Worm (Caenorhabditis elegans) whole organism, late embryonic: Measurements from ENCODE around the gene srbc-7.

Experiments used
- C08G9.2 ChIP-seq: sonication (generic microtip); optimal IDR thresholded peaks from 2 replicates; lab custom pipeline; 2016; ENCODE audit warnings: mild to moderate bottlenecking, missing genetic modification characterization, moderate library complexity, missing compliant biosample characterization
- C38D4.7 ChIP-seq: fragments of 200-800 bp; sonication (Bioruptor generic); optimal IDR thresholded peaks from 2 replicates; lab custom pipeline; 2018; ENCODE audit warnings: mild to moderate bottlenecking, missing genetic modification characterization, moderate library complexity, missing compliant biosample characterization
- F13H6.1 ChIP-seq: sonication (generic microtip); optimal IDR thresholded peaks from 2 replicates; lab custom pipeline; 2016; ENCODE audit warnings: missing genetic modification characterization, missing compliant biosample characterization
- K02D7.2 ChIP-seq: sonication (generic microtip); optimal IDR thresholded peaks from 2 replicates; lab custom pipeline; 2017; ENCODE audit warnings: mild to moderate bottlenecking, missing genetic modification characterization, missing compliant biosample characterization
- ama-1 ChIP-seq: fragments of 150-350 bp; optimal IDR thresholded peaks from 2 replicates; lab custom pipeline; 2014
- ceh-2 ChIP-seq: sonication (generic microtip); optimal IDR thresholded peaks from 2 replicates; lab custom pipeline; 2016; ENCODE audit warnings: missing genotype, missing genetic modification characterization, missing compliant biosample characterization
- ceh-22 ChIP-seq: sonication (generic microtip); optimal IDR thresholded peaks from 2 replicates; lab custom pipeline; 2017; ENCODE audit warnings: missing biosample characterization, missing genetic modification characterization
- ceh-24 ChIP-seq: sonication (generic microtip); optimal IDR thresholded peaks from 2 replicates; lab custom pipeline; 2016; ENCODE audit warnings: mild to moderate bottlenecking, missing genetic modification characterization, missing compliant biosample characterization
- ceh-30 ChIP-seq: fragments of 150-350 bp; optimal IDR thresholded peaks from 2 replicates; lab custom pipeline; 2014; ENCODE audit warnings: missing biosample characterization, missing genetic modification characterization
- ceh-34 ChIP-seq: sonication (generic microtip); optimal IDR thresholded peaks from 2 replicates; lab custom pipeline; 2016; ENCODE audit warnings: mild to moderate bottlenecking, missing genetic modification characterization, missing compliant biosample characterization
- ceh-45 ChIP-seq: fragments of 200-800 bp; sonication (Bioruptor generic); IDR thresholded peaks from 2 replicates; pipeline ENCODE4 v1.3.6; 2022; ENCODE audit warnings: missing genetic modification reagents, missing genetic modification characterization, missing compliant biosample characterization
- ceh-48 ChIP-seq: sonication (generic microtip); optimal IDR thresholded peaks from 2 replicates; lab custom pipeline; 2016; ENCODE audit warnings: missing genetic modification characterization, inconsistent platforms, missing compliant biosample characterization
- ceh-6 ChIP-seq: fragments of 200-800 bp; sonication (Bioruptor generic); optimal IDR thresholded peaks from 2 replicates; lab custom pipeline; 2018; ENCODE audit warnings: mild to moderate bottlenecking, missing genetic modification characterization, missing compliant biosample characterization
- ceh-9 ChIP-seq: sonication (generic microtip); optimal IDR thresholded peaks from 2 replicates; lab custom pipeline; 2016; ENCODE audit warnings: mild to moderate bottlenecking, missing genetic modification characterization, inconsistent platforms, missing compliant biosample characterization
- elt-4 ChIP-seq: sonication (generic microtip); optimal IDR thresholded peaks from 2 replicates; lab custom pipeline; 2016; ENCODE audit warnings: missing genetic modification characterization, missing compliant biosample characterization
- fax-1 ChIP-seq: sonication (generic microtip); optimal IDR thresholded peaks from 2 replicates; lab custom pipeline; 2016; ENCODE audit warnings: missing genotype, missing genetic modification characterization, missing compliant biosample characterization
- fkh-10 ChIP-seq: fragments of 150-350 bp; optimal IDR thresholded peaks from 2 replicates; lab custom pipeline; 2014; ENCODE audit warnings: missing biosample characterization, missing genetic modification reagents, missing genetic modification characterization
- fkh-6 ChIP-seq: sonication (generic microtip); optimal IDR thresholded peaks from 2 replicates; lab custom pipeline; 2016; ENCODE audit warnings: missing genetic modification characterization, missing compliant biosample characterization
- hlh-13 ChIP-seq: fragments of 200-800 bp; sonication (Bioruptor generic); optimal IDR thresholded peaks from 2 replicates; lab custom pipeline; 2018; ENCODE audit warnings: mild to moderate bottlenecking, missing genetic modification characterization, missing compliant biosample characterization
- hlh-15 ChIP-seq: sonication (generic microtip); optimal IDR thresholded peaks from 2 replicates; lab custom pipeline; 2016; ENCODE audit warnings: missing genetic modification characterization, missing compliant biosample characterization
- lin-11 ChIP-seq: fragments of 200-800 bp; sonication (Bioruptor generic); optimal IDR thresholded peaks from 2 replicates; lab custom pipeline; 2018; ENCODE audit warnings: mild to moderate bottlenecking, missing genetic modification characterization, missing compliant biosample characterization
- madf-2 ChIP-seq: sonication (generic microtip); optimal IDR thresholded peaks from 2 replicates; lab custom pipeline; 2017; ENCODE audit warnings: missing genetic modification characterization, missing compliant biosample characterization
- nfya-1 ChIP-seq: sonication (generic microtip); optimal IDR thresholded peaks from 2 replicates; lab custom pipeline; 2017; ENCODE audit warnings: missing genetic modification characterization, mild to moderate bottlenecking, missing compliant biosample characterization, antibody characterized with exemption, moderate library complexity
- pag-3 ChIP-seq: sonication (generic microtip); optimal IDR thresholded peaks from 2 replicates; lab custom pipeline; 2016; ENCODE audit warnings: missing compliant biosample characterization, missing genetic modification characterization, borderline replicate concordance
- pat-9 ChIP-seq: fragments of 200-800 bp; sonication (Bioruptor generic); optimal IDR thresholded peaks from 2 replicates; lab custom pipeline; 2018; ENCODE audit warnings: mild to moderate bottlenecking, missing genetic modification characterization, moderate library complexity, missing compliant biosample characterization
- pax-1 ChIP-seq: fragments of 150-350 bp; optimal IDR thresholded peaks from 2 replicates; lab custom pipeline; 2014; ENCODE audit warnings: missing biosample characterization, missing genetic modification characterization
- pha-2 ChIP-seq: sonication (generic microtip); optimal IDR thresholded peaks from 2 replicates; lab custom pipeline; 2017; ENCODE audit warnings: mild to moderate bottlenecking, missing genetic modification characterization, missing compliant biosample characterization
- ref-2 ChIP-seq: sonication (generic microtip); optimal IDR thresholded peaks from 2 replicates; lab custom pipeline; 2016; ENCODE audit warnings: missing genetic modification characterization, missing compliant biosample characterization
- sdc-2 ChIP-seq: sonication (generic microtip); optimal IDR thresholded peaks from 2 replicates; lab custom pipeline; 2016; ENCODE audit warnings: missing genotype, missing genetic modification characterization, missing compliant biosample characterization
- sox-2 ChIP-seq: fragments of 200-800 bp; sonication (Bioruptor generic); IDR thresholded peaks from 2 replicates; pipeline ENCODE4 v1.3.6; 2022; ENCODE audit warnings: missing genetic modification reagents, missing genetic modification characterization, missing compliant biosample characterization
- sox-4 ChIP-seq: sonication (generic microtip); optimal IDR thresholded peaks from 2 replicates; lab custom pipeline; 2017; ENCODE audit warnings: mild to moderate bottlenecking, missing genetic modification characterization, inconsistent platforms, missing compliant biosample characterization
- syd-9 ChIP-seq: sonication (generic microtip); optimal IDR thresholded peaks from 2 replicates; lab custom pipeline; 2016; ENCODE audit warnings: mild to moderate bottlenecking, missing genetic modification characterization, moderate library complexity, missing compliant biosample characterization
- tbx-2 ChIP-seq: sonication (generic microtip); optimal IDR thresholded peaks from 2 replicates; lab custom pipeline; 2016; ENCODE audit warnings: missing genetic modification characterization, missing compliant biosample characterization
- tbx-7 ChIP-seq: sonication (generic microtip); optimal IDR thresholded peaks from 2 replicates; lab custom pipeline; 2016; ENCODE audit warnings: missing genotype, missing genetic modification characterization, missing compliant biosample characterization
- unc-42 ChIP-seq: sonication (generic microtip); optimal IDR thresholded peaks from 2 replicates; lab custom pipeline; 2016; ENCODE audit warnings: missing genotype, missing genetic modification characterization, missing compliant biosample characterization
- unc-55 ChIP-seq: sonication (generic microtip); optimal IDR thresholded peaks from 2 replicates; lab custom pipeline; 2017; ENCODE audit warnings: missing biosample characterization, missing genetic modification reagents, missing genetic modification characterization
- unc-86 ChIP-seq: sonication (generic microtip); optimal IDR thresholded peaks from 2 replicates; lab custom pipeline; 2016; ENCODE audit warnings: missing genetic modification characterization, missing compliant biosample characterization

Gene srbc-7

ce11 chrV:7487518-7487917, at the start of gene srbc-7:
srbc-7 (minus strand) TSS chrV:7487618.
- TF ChIP-seq fax-1, result no peak
- TF ChIP-seq tbx-2 (tag; lab: Kevin White, UChicago), result no peak
- TF ChIP-seq ceh-9 (tag; lab: Kevin White, UChicago), result no peak
- TF ChIP-seq unc-42 (tag; lab: Kevin White, UChicago), result no peak
- TF ChIP-seq pha-2 (tag; lab: Kevin White, UChicago), result no peak
- TF ChIP-seq lin-11, result no peak
- TF ChIP-seq tbx-7 (tag; lab: Kevin White, UChicago), result no peak

ce11 chrV:7532947-7533346, 45.5 kb upstream of the srbc-7 start, which contains the start of gene C54F6.3:
C54F6.3 (plus strand) TSS chrV:7533247.
- TF ChIP-seq ama-1 (lab: Kevin White, UChicago) (no peak), ceh-30 (tag; lab: Kevin White, UChicago) (no peak)

ce11 chrV:7529840-7530239, 42.4 kb upstream of the srbc-7 start, which contains the start of gene swt-2:
swt-2 (plus strand) TSS chrV:7530140.
- TF ChIP-seq madf-2 (tag; lab: Kevin White, UChicago), result no peak

- TF ChIP-seq pat-9 (tag; lab: Kevin White, UChicago) (no peak), elt-4 (tag; lab: Kevin White, UChicago) (no peak), ceh-48 (tag; lab: Kevin White, UChicago) (no peak), sox-4 (tag; lab: Kevin White, UChicago) (no peak), fax-1 (no peak), ceh-24 (tag; lab: Kevin White, UChicago) (no peak), syd-9 (tag; lab: Kevin White, UChicago) (no peak), sdc-2 (tag; lab: Kevin White, UChicago) (no peak), lin-11 (no peak), hlh-13 (GFP tag; lab: Kevin White, UChicago) (no peak), hlh-15 (tag; lab: Kevin White, UChicago) (no peak), fkh-6 (no peak), unc-55 (GFP tag; lab: Kevin White, UChicago) (no peak)
- TF ChIP-seq, all 69 proteins: peak for 0
Measured at ce11 chrV:7528816-7529215, 41.4 kb upstream of the srbc-7 start, which contains the start of gene C54F6.5. C54F6.5 (plus strand) TSS chrV:7529116.

ce11 chrV:7527153-7527552, 39.7 kb upstream of the srbc-7 start, which contains the start of gene C54F6.17:
C54F6.17 (plus strand) TSS chrV:7527453.
- TF ChIP-seq unc-86 (tag; lab: Kevin White, UChicago), result no peak
- TF ChIP-seq ceh-2 (tag; lab: Kevin White, UChicago), result no peak
- TF ChIP-seq ceh-22 (tag; lab: Kevin White, UChicago), result no peak
- TF ChIP-seq pag-3 (tag; lab: Kevin White, UChicago), result no peak
- no peak for TF ChIP-seq tbx-7 (tag; lab: Kevin White, UChicago)
- TF ChIP-seq unc-42 (tag; lab: Kevin White, UChicago), result no peak
- no peak for TF ChIP-seq ceh-34 (tag; lab: Kevin White, UChicago)
- TF ChIP-seq K02D7.2 (tag; lab: Kevin White, UChicago), result no peak
- TF ChIP-seq fkh-10, result no peak
- TF ChIP-seq sox-4 (tag; lab: Kevin White, UChicago), result no peak
- no peak for TF ChIP-seq pha-2 (tag; lab: Kevin White, UChicago)

ce11 chrV:7525695-7526094, 38.3 kb upstream of the srbc-7 start, which contains the start of gene C54F6.18:
C54F6.18 (plus strand) TSS chrV:7525995.
- TF ChIP-seq ceh-45 (GFP tag; lab: Robert Waterston, UW) (no peak), sox-2 (GFP tag; lab: Robert Waterston, UW) (no peak), F13H6.1 (tag; lab: Kevin White, UChicago) (no peak), ceh-2 (tag; lab: Kevin White, UChicago) (no peak), C08G9.2 (tag; lab: Kevin White, UChicago) (no peak), ref-2 (no peak), ceh-6 (GFP tag; lab: Kevin White, UChicago) (no peak), C38D4.7 (GFP tag; lab: Kevin White, UChicago) (no peak), nfya-1 (tag; lab: Kevin White, UChicago) (no peak), pax-1 (tag; lab: Kevin White, UChicago) (no peak)
